Worm (Caenorhabditis elegans) whole organism, L1 larva: ENCODE results near the gene srh-70.

ENCODE experiments used
- efl-3 ChIP-seq: fragments of 200-800 bp; sonication (Bioruptor generic); optimal IDR thresholded peaks from 2 replicates; lab custom pipeline; 2018; ENCODE audit warnings: mild to moderate bottlenecking, missing genetic modification characterization, missing compliant biosample characterization
- mdl-1 ChIP-seq, 2 experiments: fragments of 150-350 bp; optimal IDR thresholded peaks; 2 replicates each; lab custom pipeline; 2014 to 2017; ENCODE audit warnings: missing biosample characterization in 2 of 2, missing genetic modification characterization in 2 of 2, inconsistent platforms in 1 of 2
- nhr-77 ChIP-seq: fragments of 150-350 bp; optimal IDR thresholded peaks from 2 replicates; lab custom pipeline; 2014; ENCODE audit warnings: missing biosample characterization, missing genetic modification characterization
- pax-3 ChIP-seq: fragments of 200-800 bp; sonication (Bioruptor generic); optimal IDR thresholded peaks from 2 replicates; lab custom pipeline; 2018; ENCODE audit warnings: mild to moderate bottlenecking, missing genetic modification characterization, moderate library complexity, missing compliant biosample characterization
- sptf-1 ChIP-seq: fragments of 150-350 bp; optimal IDR thresholded peaks from 2 replicates; lab custom pipeline; 2014; ENCODE audit warnings: missing biosample characterization, missing genetic modification characterization

DNA sequence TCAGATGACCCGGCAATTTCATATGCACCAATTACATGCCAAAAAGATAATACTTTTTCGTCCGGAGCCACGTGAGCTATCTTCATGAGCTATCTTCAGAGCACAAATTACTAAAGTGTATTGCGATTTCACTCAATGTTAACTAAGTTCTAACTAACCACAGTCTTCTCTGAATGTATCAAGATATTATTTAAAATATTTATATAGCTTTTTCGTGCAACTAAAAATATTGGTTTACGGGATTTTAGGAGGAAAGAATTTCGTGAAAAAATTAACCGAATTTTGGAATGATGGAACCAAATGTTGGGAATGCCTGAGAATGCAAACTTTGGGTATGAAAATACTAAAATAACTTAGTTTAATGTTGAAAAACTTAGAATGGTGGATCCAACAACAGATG is 28.9 kb upstream of the srh-70 start, which contains the start of gene F49C5.16:
- TF ChIP-seq nhr-77 (tag; lab: Kevin White, UChicago) (no peak), mdl-1 (tag; optimal IDR thresholded peaks at IDR 0.05; lab: Kevin White, UChicago) (no peak), pax-3 (tag; lab: Kevin White, UChicago) (no peak), efl-3 (no peak), sptf-1 (tag; lab: Kevin White, UChicago) (no peak)
